Worm (Caenorhabditis elegans) whole organism, L2 larva: ENCODE results near the gene C05E11.6.

Experiments
- C34F6.9 ChIP-seq: fragments of 150-350 bp; optimal IDR thresholded peaks from 2 replicates; lab custom pipeline; 2014; ENCODE audit warnings: missing biosample characterization, missing genetic modification characterization
- F13H6.1 ChIP-seq: sonication (generic microtip); optimal IDR thresholded peaks from 2 replicates; lab custom pipeline; 2016; ENCODE audit warnings: missing genetic modification characterization, missing compliant biosample characterization
- R02D3.7 ChIP-seq: fragments of 150-350 bp; optimal IDR thresholded peaks from 2 replicates; lab custom pipeline; 2014; ENCODE audit warnings: missing biosample characterization, missing genetic modification characterization
- Y55F3AM.14 ChIP-seq: fragments of 200-800 bp; sonication (Bioruptor generic); optimal IDR thresholded peaks from 2 replicates; lab custom pipeline; 2018; ENCODE audit warnings: mild to moderate bottlenecking, missing genetic modification characterization, missing compliant biosample characterization
- ZK546.5 ChIP-seq: sonication (generic microtip); optimal IDR thresholded peaks from 2 replicates; lab custom pipeline; 2017; ENCODE audit warnings: missing biosample characterization, missing genetic modification characterization
- alr-1 ChIP-seq: fragments of 150-350 bp; optimal IDR thresholded peaks from 2 replicates; lab custom pipeline; 2014; ENCODE audit warnings: missing biosample characterization, missing genetic modification characterization
- aly-2 ChIP-seq: fragments of 150-350 bp; optimal IDR thresholded peaks from 2 replicates; lab custom pipeline; 2014; ENCODE audit warnings: missing biosample characterization, missing genetic modification characterization
- ama-1 ChIP-seq: fragments of 150-350 bp; optimal IDR thresholded peaks from 2 replicates; lab custom pipeline; 2018; ENCODE audit warnings: inconsistent platforms
- blmp-1 ChIP-seq: sonication (generic microtip); optimal IDR thresholded peaks from 2 replicates; lab custom pipeline; 2017; ENCODE audit warnings: missing genetic modification characterization, mild to moderate bottlenecking, missing compliant biosample characterization, antibody characterized with exemption, moderate library complexity; ENCODE audit not compliant: insufficient read depth
- ceh-16 ChIP-seq: fragments of 150-350 bp; optimal IDR thresholded peaks from 2 replicates; lab custom pipeline; 2014; ENCODE audit warnings: missing biosample characterization, missing genetic modification characterization
- ceh-82 ChIP-seq: fragments of 150-350 bp; optimal IDR thresholded peaks from 2 replicates; lab custom pipeline; 2014; ENCODE audit warnings: missing biosample characterization, missing genetic modification characterization
- crh-2 ChIP-seq: sonication (generic microtip); optimal IDR thresholded peaks from 2 replicates; lab custom pipeline; 2017; ENCODE audit warnings: missing biosample characterization, missing genetic modification characterization
- dmd-4 ChIP-seq: sonication (generic microtip); optimal IDR thresholded peaks from 2 replicates; lab custom pipeline; 2017; ENCODE audit warnings: missing biosample characterization, missing genetic modification characterization
- egl-27 ChIP-seq: sonication (generic microtip); optimal IDR thresholded peaks from 3 replicates; lab custom pipeline; 2017; ENCODE audit warnings: missing biosample characterization, missing genetic modification reagents, missing genetic modification characterization
- elt-1 ChIP-seq: fragments of 150-350 bp; optimal IDR thresholded peaks from 2 replicates; lab custom pipeline; 2014; ENCODE audit warnings: missing biosample characterization, missing genetic modification characterization
- elt-3 ChIP-seq: sonication (generic microtip); optimal IDR thresholded peaks from 2 replicates; lab custom pipeline; 2017; ENCODE audit warnings: missing biosample characterization, missing genetic modification characterization
- fos-1 ChIP-seq: fragments of 150-350 bp; optimal IDR thresholded peaks from 2 replicates; lab custom pipeline; 2014; ENCODE audit warnings: missing biosample characterization, missing genetic modification characterization
- gmeb-1 ChIP-seq: fragments of 150-350 bp; optimal IDR thresholded peaks from 2 replicates; lab custom pipeline; 2014; ENCODE audit warnings: missing biosample characterization, missing genetic modification characterization
- lin-11 ChIP-seq: fragments of 150-350 bp; sonication (generic microtip); optimal IDR thresholded peaks from 2 replicates; lab custom pipeline; 2014; ENCODE audit warnings: missing biosample characterization, missing genetic modification characterization, inconsistent platforms, mixed read lengths
- lin-13 ChIP-seq: fragments of 150-350 bp; optimal IDR thresholded peaks from 2 replicates; lab custom pipeline; 2014; ENCODE audit warnings: missing biosample characterization, missing genetic modification reagents, missing genetic modification characterization
- lin-39 ChIP-seq: fragments of 150-350 bp; optimal IDR thresholded peaks from 2 replicates; lab custom pipeline; 2014; ENCODE audit warnings: missing biosample characterization, missing genetic modification reagents, missing genetic modification characterization
- lsy-2 ChIP-seq, 2 experiments: fragments of 150-350 bp in 1 of 2; sonication (generic microtip) in 1 of 2; optimal IDR thresholded peaks; 2 replicates each; lab custom pipeline; 2014 to 2017; ENCODE audit warnings: missing biosample characterization in 2 of 2, missing genetic modification characterization in 2 of 2
- mbf-1 ChIP-seq: sonication (generic microtip); optimal IDR thresholded peaks from 2 replicates; lab custom pipeline; 2017; ENCODE audit warnings: missing biosample characterization, missing genetic modification characterization
- mdl-1 ChIP-seq, 2 experiments: fragments of 150-350 bp in 1 of 2; sonication (generic microtip) in 1 of 2; optimal IDR thresholded peaks; 2 replicates each; lab custom pipeline; 2017; ENCODE audit warnings: missing biosample characterization in 2 of 2, missing genetic modification characterization in 2 of 2
- nhr-11 ChIP-seq: fragments of 150-350 bp; optimal IDR thresholded peaks from 2 replicates; lab custom pipeline; 2014; ENCODE audit warnings: missing biosample characterization, missing genetic modification characterization
- nhr-129 ChIP-seq: fragments of 150-350 bp; optimal IDR thresholded peaks from 2 replicates; lab custom pipeline; 2014; ENCODE audit warnings: missing biosample characterization, missing genetic modification characterization
- nhr-21 ChIP-seq: fragments of 150-350 bp; optimal IDR thresholded peaks from 2 replicates; lab custom pipeline; 2014; ENCODE audit warnings: missing biosample characterization, missing genetic modification characterization
- nhr-237 ChIP-seq: fragments of 150-350 bp; optimal IDR thresholded peaks from 2 replicates; lab custom pipeline; 2014; ENCODE audit warnings: missing biosample characterization, missing genetic modification characterization
- nhr-25 ChIP-seq: fragments of 150-350 bp; sonication (generic microtip); optimal IDR thresholded peaks from 3 replicates; lab custom pipeline; 2014; ENCODE audit warnings: missing biosample characterization, missing genetic modification characterization
- nhr-6 ChIP-seq: fragments of 150-350 bp; optimal IDR thresholded peaks from 2 replicates; lab custom pipeline; 2014; ENCODE audit warnings: missing biosample characterization, missing genetic modification characterization
- nhr-77 ChIP-seq: fragments of 150-350 bp; optimal IDR thresholded peaks from 2 replicates; lab custom pipeline; 2014; ENCODE audit warnings: missing biosample characterization, missing genetic modification characterization
- sem-4 ChIP-seq: fragments of 150-350 bp; optimal IDR thresholded peaks from 2 replicates; lab custom pipeline; 2014; ENCODE audit warnings: missing biosample characterization, missing genetic modification reagents, missing genetic modification characterization
- sma-3 ChIP-seq: sonication (generic microtip); optimal IDR thresholded peaks from 2 replicates; lab custom pipeline; 2016; ENCODE audit warnings: missing genetic modification reagents, missing genetic modification characterization, missing compliant biosample characterization
- sma-9 ChIP-seq, 2 experiments: fragments of 150-350 bp in 1 of 2; sonication (generic microtip) in 1 of 2; optimal IDR thresholded peaks; 2 replicates each; lab custom pipeline; 2014 to 2016; ENCODE audit warnings: missing genetic modification characterization in 2 of 2, mild to moderate bottlenecking in 1 of 2, missing biosample characterization in 1 of 2, missing compliant biosample characterization in 1 of 2, missing genetic modification reagents in 1 of 2, moderate library complexity in 1 of 2
- snpc-4 ChIP-seq: fragments of 150-350 bp; optimal IDR thresholded peaks from 2 replicates; lab custom pipeline; 2014; ENCODE audit warnings: missing biosample characterization, missing genetic modification characterization
- unc-39 ChIP-seq: fragments of 150-350 bp; optimal IDR thresholded peaks from 2 replicates; lab custom pipeline; 2014; ENCODE audit warnings: missing biosample characterization, missing genetic modification characterization
- unc-55 ChIP-seq: fragments of 150-350 bp; sonication (generic microtip); optimal IDR thresholded peaks from 3 replicates; lab custom pipeline; 2014; ENCODE audit warnings: missing biosample characterization, missing genetic modification reagents, missing genetic modification characterization
- unc-62 ChIP-seq: fragments of 150-350 bp; optimal IDR thresholded peaks from 2 replicates; lab custom pipeline; 2014; ENCODE audit warnings: missing biosample characterization, missing genetic modification reagents, missing genetic modification characterization
- ztf-1 ChIP-seq: fragments of 200-800 bp; sonication (Bioruptor generic); conservative IDR thresholded peaks from 2 replicates; pipeline ENCODE4 v1.3.6; 2022; ENCODE audit warnings: missing genetic modification characterization, missing compliant biosample characterization
- ztf-11 ChIP-seq: sonication (generic microtip); optimal IDR thresholded peaks from 2 replicates; lab custom pipeline; 2017; ENCODE audit warnings: missing biosample characterization, missing genetic modification characterization

The C05E11.6 gene

ce11 chrX:4561863-4562262 lies at the start of gene C05E11.6:
TSS of gene C05E11.6 (plus strand) at chrX:4562163.
- TF ChIP-seq dmd-4 (no peak), lsy-2 (tag; optimal IDR thresholded peaks at IDR 0.05; lab: Kevin White, UChicago) (no peak), lin-11 (tag; lab: Kevin White, UChicago) (no peak)
- TF ChIP-seq, all 48 proteins: peak for 0

- no peak for TF ChIP-seq lin-13 (GFP tag; lab: Kevin White, UChicago)
- TF ChIP-seq nhr-11 = no peak
- TF ChIP-seq nhr-25 (tag; lab: Kevin White, UChicago) = no peak
- TF ChIP-seq unc-62 = no peak
- peak; percentile 3 for TF ChIP-seq unc-55 (GFP tag; lab: Kevin White, UChicago)
- no peak for TF ChIP-seq F13H6.1 (tag; lab: Kevin White, UChicago)
- TF ChIP-seq elt-1 (tag; lab: Kevin White, UChicago) = no peak
- TF ChIP-seq snpc-4 (tag; lab: Kevin White, UChicago) = no peak
Measured at ce11 chrX:4513657-4514143, 48.3 kb upstream of the C05E11.6 start, which contains the start of gene spr-3. TSS of gene spr-3 (plus strand) at chrX:4514093.

ce11 chrX:4516758-4517157 lies 45.2 kb upstream of the C05E11.6 start:
- no peak for TF ChIP-seq crh-2 (tag; lab: Kevin White, UChicago)
- peak; percentile 5 for TF ChIP-seq nhr-129 (tag; lab: Kevin White, UChicago)
- TF ChIP-seq mbf-1 = no peak
- TF ChIP-seq lsy-2 (tag; optimal IDR thresholded peaks at IDR 0.05; lab: Kevin White, UChicago) = peak in 1 of 2 experiments; percentile 38
- TF ChIP-seq sma-9 (GFP tag; optimal IDR thresholded peaks at IDR 0.05; lab: Kevin White, UChicago) = peak; percentile 21
- TF ChIP-seq sma-9 (tag; optimal IDR thresholded peaks at IDR 0.05; lab: Kevin White, UChicago) = no peak
- no peak for TF ChIP-seq unc-39
- TF ChIP-seq unc-55 (GFP tag; lab: Kevin White, UChicago) = peak; percentile 37
- TF ChIP-seq sem-4 = no peak
- peak; percentile 50 for TF ChIP-seq C34F6.9 (tag; lab: Kevin White, UChicago)
- TF ChIP-seq, all 48 proteins: peak for 5

- no peak for TF ChIP-seq snpc-4 (tag; lab: Kevin White, UChicago)
- TF ChIP-seq fos-1 (tag; lab: Kevin White, UChicago) = no peak
- TF ChIP-seq ceh-82 (tag; lab: Kevin White, UChicago) = no peak
- TF ChIP-seq Y55F3AM.14 (GFP tag; lab: Kevin White, UChicago) = no peak
- peak; percentile 25 for TF ChIP-seq crh-2 (tag; lab: Kevin White, UChicago)
- peak; percentile 74 for TF ChIP-seq nhr-21 (tag; lab: Kevin White, UChicago)
- TF ChIP-seq blmp-1 = peak; percentile 73
- TF ChIP-seq R02D3.7 (tag; lab: Kevin White, UChicago) = no peak
- TF ChIP-seq lin-13 (GFP tag; lab: Kevin White, UChicago) = no peak
- TF ChIP-seq elt-3 (tag; lab: Kevin White, UChicago) = no peak
- TF ChIP-seq nhr-77 (tag; lab: Kevin White, UChicago) = no peak
- no peak for TF ChIP-seq ama-1
- no peak for TF ChIP-seq sma-9 (GFP tag; optimal IDR thresholded peaks at IDR 0.05; lab: Kevin White, UChicago)
- TF ChIP-seq sma-9 (tag; optimal IDR thresholded peaks at IDR 0.05; lab: Kevin White, UChicago) = no peak
- no peak for TF ChIP-seq lin-11 (tag; lab: Kevin White, UChicago)
- no peak for TF ChIP-seq elt-1 (tag; lab: Kevin White, UChicago)
- TF ChIP-seq sem-4 = no peak
- TF ChIP-seq nhr-237 (tag; lab: Kevin White, UChicago) = no peak
- no peak for TF ChIP-seq ztf-1 (GFP tag; lab: Robert Waterston, UW)
- no peak for TF ChIP-seq lsy-2 (tag; optimal IDR thresholded peaks at IDR 0.05; lab: Kevin White, UChicago)
- TF ChIP-seq sma-3 (GFP tag; lab: Kevin White, UChicago) = peak; percentile 38
- no peak for TF ChIP-seq unc-39
- no peak for TF ChIP-seq alr-1
- TF ChIP-seq aly-2 = no peak
- TF ChIP-seq ZK546.5 = no peak
- no peak for TF ChIP-seq unc-62
- no peak for TF ChIP-seq egl-27 (tag; lab: Kevin White, UChicago)
- TF ChIP-seq ztf-11 = no peak
- no peak for TF ChIP-seq C34F6.9 (tag; lab: Kevin White, UChicago)
- TF ChIP-seq ceh-16 (tag; lab: Kevin White, UChicago) = no peak
- TF ChIP-seq lin-39 = no peak
- no peak for TF ChIP-seq nhr-6 (tag; lab: Kevin White, UChicago)
- TF ChIP-seq gmeb-1 (tag; lab: Kevin White, UChicago) = no peak
- no peak for TF ChIP-seq mbf-1
- no peak for TF ChIP-seq mdl-1 (tag; optimal IDR thresholded peaks at IDR 0.05; lab: Kevin White, UChicago)
- no peak for TF ChIP-seq F13H6.1 (tag; lab: Kevin White, UChicago)
- TF ChIP-seq nhr-25 (tag; lab: Kevin White, UChicago) = peak; percentile 63
Measured at ce11 chrX:4519968-4520367, 42.0 kb upstream of the C05E11.6 start.
